Worm (Caenorhabditis elegans) whole organism, mixed stage, embryonic: ENCODE measurements around the gene C18D4.4.

Experiments used
- bed-3 ChIP-seq: fragments of 200-800 bp; sonication (Bioruptor generic); optimal IDR thresholded peaks from 3 replicates; lab custom pipeline; 2018; ENCODE audit warnings: mild to moderate bottlenecking, missing genetic modification characterization, moderate library complexity, missing compliant biosample characterization
- blmp-1 ChIP-seq: fragments of 150-350 bp; optimal IDR thresholded peaks from 2 replicates; lab custom pipeline; 2014; ENCODE audit warnings: missing biosample characterization, missing genetic modification characterization
- ceh-39 ChIP-seq: fragments of 150-350 bp; optimal IDR thresholded peaks from 2 replicates; lab custom pipeline; 2014; ENCODE audit warnings: missing biosample characterization, missing genetic modification characterization
- ceh-43 ChIP-seq: fragments of 200-800 bp; sonication (Bioruptor generic); optimal IDR thresholded peaks from 2 replicates; lab custom pipeline; 2018; ENCODE audit warnings: mild to moderate bottlenecking, missing genetic modification characterization, moderate library complexity, missing compliant biosample characterization
- ceh-83 ChIP-seq: fragments of 200-800 bp; sonication (Bioruptor generic); optimal IDR thresholded peaks from 2 replicates; lab custom pipeline; 2018; ENCODE audit warnings: mild to moderate bottlenecking, missing genetic modification characterization, missing compliant biosample characterization
- cnd-1 ChIP-seq: fragments of 200-800 bp; sonication (Bioruptor generic); optimal IDR thresholded peaks from 2 replicates; lab custom pipeline; 2018; ENCODE audit warnings: mild to moderate bottlenecking, missing genetic modification characterization, missing compliant biosample characterization
- drap-1 ChIP-seq: fragments of 200-800 bp; sonication (Bioruptor generic); optimal IDR thresholded peaks from 3 replicates; lab custom pipeline; 2018; ENCODE audit warnings: mild to moderate bottlenecking, missing genetic modification characterization, missing compliant biosample characterization
- elt-1 ChIP-seq: sonication (generic microtip); optimal IDR thresholded peaks from 2 replicates; lab custom pipeline; 2017; ENCODE audit warnings: missing genetic modification characterization, mild to moderate bottlenecking, missing compliant biosample characterization, antibody characterized with exemption, moderate library complexity, borderline replicate concordance; ENCODE audit not compliant: insufficient read depth
- elt-3 ChIP-seq: fragments of 150-350 bp; optimal IDR thresholded peaks from 2 replicates; lab custom pipeline; 2014; ENCODE audit warnings: missing biosample characterization, missing genetic modification characterization
- flh-1 ChIP-seq: fragments of 200-800 bp; sonication (Bioruptor generic); optimal IDR thresholded peaks from 2 replicates; lab custom pipeline; 2018; ENCODE audit warnings: mild to moderate bottlenecking, missing genetic modification characterization, moderate library complexity, missing compliant biosample characterization
- ham-2 ChIP-seq: fragments of 200-800 bp; sonication (Bioruptor generic); optimal IDR thresholded peaks from 2 replicates; lab custom pipeline; 2018; ENCODE audit warnings: mild to moderate bottlenecking, missing genetic modification characterization, missing compliant biosample characterization
- hlh-1 ChIP-seq: fragments of 150-350 bp; optimal IDR thresholded peaks from 2 replicates; lab custom pipeline; 2014; ENCODE audit warnings: missing biosample characterization, missing genetic modification reagents, missing genetic modification characterization
- lin-13 ChIP-seq: fragments of 150-350 bp; optimal IDR thresholded peaks from 2 replicates; lab custom pipeline; 2014; ENCODE audit warnings: missing biosample characterization, missing genetic modification characterization
- lin-32 ChIP-seq: fragments of 200-800 bp; sonication (Bioruptor generic); optimal IDR thresholded peaks from 2 replicates; lab custom pipeline; 2018; ENCODE audit warnings: mild to moderate bottlenecking, missing genetic modification characterization, missing compliant biosample characterization
- lsy-2 ChIP-seq: fragments of 150-350 bp; optimal IDR thresholded peaks from 2 replicates; lab custom pipeline; 2014; ENCODE audit warnings: missing biosample characterization, missing genetic modification characterization
- mep-1 ChIP-seq: fragments of 150-350 bp; optimal IDR thresholded peaks from 2 replicates; lab custom pipeline; 2017; ENCODE audit warnings: missing biosample characterization, missing genetic modification reagents, missing genetic modification characterization, inconsistent platforms
- mls-2 ChIP-seq: sonication (generic microtip); optimal IDR thresholded peaks from 2 replicates; lab custom pipeline; 2016; ENCODE audit warnings: mild to moderate bottlenecking, missing genetic modification characterization, moderate library complexity, missing compliant biosample characterization
- nhr-12 ChIP-seq: fragments of 150-350 bp; optimal IDR thresholded peaks from 2 replicates; lab custom pipeline; 2014; ENCODE audit warnings: missing biosample characterization, missing genetic modification characterization
- nhr-2 ChIP-seq: fragments of 150-350 bp; optimal IDR thresholded peaks from 2 replicates; lab custom pipeline; 2014; ENCODE audit warnings: missing biosample characterization, missing genetic modification characterization
- nhr-237 ChIP-seq: fragments of 150-350 bp; optimal IDR thresholded peaks from 2 replicates; lab custom pipeline; 2014; ENCODE audit warnings: missing biosample characterization, missing genetic modification characterization
- nhr-28 ChIP-seq: fragments of 150-350 bp; optimal IDR thresholded peaks from 2 replicates; lab custom pipeline; 2014; ENCODE audit warnings: missing biosample characterization, missing genetic modification characterization
- nhr-76 ChIP-seq: sonication (generic microtip); optimal IDR thresholded peaks from 2 replicates; lab custom pipeline; 2017; ENCODE audit warnings: missing biosample characterization, missing genetic modification characterization
- pha-4 ChIP-seq: fragments of 150-350 bp; optimal IDR thresholded peaks from 2 replicates; lab custom pipeline; 2018; ENCODE audit warnings: missing biosample characterization, missing genetic modification reagents, missing genetic modification characterization
- sem-2 ChIP-seq: fragments of 200-800 bp; sonication (Bioruptor generic); optimal IDR thresholded peaks from 2 replicates; lab custom pipeline; 2018; ENCODE audit warnings: mild to moderate bottlenecking, missing genetic modification characterization, missing compliant biosample characterization
- snpc-4 ChIP-seq: fragments of 150-350 bp; optimal IDR thresholded peaks from 2 replicates; lab custom pipeline; 2014; ENCODE audit warnings: missing biosample characterization, missing genetic modification characterization
- sptf-1 ChIP-seq: sonication (generic microtip); optimal IDR thresholded peaks from 2 replicates; lab custom pipeline; 2017; ENCODE audit warnings: mild to moderate bottlenecking, missing genetic modification characterization, moderate library complexity, missing compliant biosample characterization
- tbx-8 ChIP-seq: fragments of 200-800 bp; sonication (Bioruptor generic); optimal IDR thresholded peaks from 2 replicates; lab custom pipeline; 2018; ENCODE audit warnings: mild to moderate bottlenecking, missing genetic modification characterization, moderate library complexity, missing compliant biosample characterization
- unc-120 ChIP-seq: sonication (generic microtip); optimal IDR thresholded peaks from 2 replicates; lab custom pipeline; 2017; ENCODE audit warnings: missing genetic modification characterization, missing compliant biosample characterization; ENCODE audit not compliant: poor library complexity, severe bottlenecking
- unc-39 ChIP-seq: fragments of 150-350 bp; optimal IDR thresholded peaks from 2 replicates; lab custom pipeline; 2014; ENCODE audit warnings: missing biosample characterization, missing genetic modification characterization
- zip-8 ChIP-seq: fragments of 150-350 bp; optimal IDR thresholded peaks from 2 replicates; lab custom pipeline; 2014; ENCODE audit warnings: missing biosample characterization, missing genetic modification characterization
- ztf-11 ChIP-seq: fragments of 150-350 bp; optimal IDR thresholded peaks from 2 replicates; lab custom pipeline; 2014; ENCODE audit warnings: missing biosample characterization, missing genetic modification characterization

C18D4.4 gene

DNA sequence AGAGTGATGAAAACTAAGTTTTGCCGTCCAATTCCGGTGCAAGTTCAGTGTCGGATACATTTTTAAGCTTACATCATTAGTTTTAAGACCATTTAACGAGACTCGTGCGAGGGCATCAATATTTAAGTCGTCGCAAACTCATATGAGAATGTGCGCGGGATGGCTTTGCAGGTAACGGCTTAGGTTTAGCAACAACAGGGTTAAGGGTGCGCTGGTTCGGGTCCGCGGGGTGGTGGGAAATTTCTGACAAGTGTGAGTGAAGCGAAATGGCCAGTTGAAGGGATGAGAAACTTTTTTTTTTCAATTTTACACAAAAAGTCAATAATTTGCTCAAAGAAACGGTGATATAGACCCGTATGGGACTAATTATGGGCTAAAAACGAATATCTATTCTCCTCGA is 17.5 kb downstream of the C18D4.4 start:
- TF ChIP-seq unc-39 (tag; lab: Kevin White, UChicago) (no peak), pha-4 (tag; lab: Kevin White, UChicago) (no peak), nhr-2 (no peak), sptf-1 (tag; lab: Kevin White, UChicago) (no peak), blmp-1 (tag; lab: Kevin White, UChicago) (no peak), hlh-1 (tag; lab: Kevin White, UChicago) (no peak), nhr-237 (tag; lab: Kevin White, UChicago) (no peak), tbx-8 (GFP tag; lab: Kevin White, UChicago) (no peak), flh-1 (GFP tag; lab: Kevin White, UChicago) (no peak), ham-2 (GFP tag; lab: Kevin White, UChicago) (no peak), snpc-4 (tag; lab: Kevin White, UChicago) (no peak), nhr-76 (no peak), nhr-28 (tag; lab: Kevin White, UChicago) (no peak)
- TF ChIP-seq, all 35 proteins: peak for 0

DNA sequence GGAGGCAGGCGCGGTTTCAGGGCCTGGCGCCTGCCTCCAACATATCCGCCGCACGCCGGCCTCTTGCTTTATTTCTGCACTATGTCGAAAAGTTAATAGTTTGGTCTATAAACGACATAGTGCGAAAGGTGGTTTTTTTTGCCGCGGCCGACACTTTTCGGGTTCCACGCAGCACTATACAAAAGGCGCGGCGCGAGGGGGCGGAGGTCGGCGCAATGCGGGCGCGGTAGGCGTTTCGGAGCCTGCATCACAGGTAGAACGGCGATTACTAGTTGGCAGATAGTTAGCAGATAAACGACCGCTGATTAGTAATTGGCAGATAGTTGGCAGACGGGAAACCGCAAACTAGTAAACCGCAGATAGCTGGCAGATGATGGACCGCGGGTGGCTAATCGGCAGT is 18.5 kb downstream of the C18D4.4 start:
- TF ChIP-seq blmp-1 (tag; lab: Kevin White, UChicago) (no peak), nhr-237 (tag; lab: Kevin White, UChicago) (no peak), nhr-76 (no peak), ham-2 (GFP tag; lab: Kevin White, UChicago) (no peak), mls-2 (tag; lab: Kevin White, UChicago) (no peak), sem-2 (GFP tag; lab: Kevin White, UChicago) (no peak), zip-8 (tag; lab: Kevin White, UChicago) (no peak), nhr-12 (tag; lab: Kevin White, UChicago) (no peak), bed-3 (GFP tag; lab: Kevin White, UChicago) (no peak), elt-3 (tag; lab: Kevin White, UChicago) (no peak), snpc-4 (tag; lab: Kevin White, UChicago) (no peak), lsy-2 (tag; lab: Kevin White, UChicago) (no peak), cnd-1 (tag; lab: Kevin White, UChicago) (no peak), lin-13 (tag; lab: Kevin White, UChicago) (no peak), ceh-83 (GFP tag; lab: Kevin White, UChicago) (no peak), unc-120 (no peak), mep-1 (no peak), hlh-1 (tag; lab: Kevin White, UChicago) (no peak), flh-1 (GFP tag; lab: Kevin White, UChicago) (no peak)

DNA sequence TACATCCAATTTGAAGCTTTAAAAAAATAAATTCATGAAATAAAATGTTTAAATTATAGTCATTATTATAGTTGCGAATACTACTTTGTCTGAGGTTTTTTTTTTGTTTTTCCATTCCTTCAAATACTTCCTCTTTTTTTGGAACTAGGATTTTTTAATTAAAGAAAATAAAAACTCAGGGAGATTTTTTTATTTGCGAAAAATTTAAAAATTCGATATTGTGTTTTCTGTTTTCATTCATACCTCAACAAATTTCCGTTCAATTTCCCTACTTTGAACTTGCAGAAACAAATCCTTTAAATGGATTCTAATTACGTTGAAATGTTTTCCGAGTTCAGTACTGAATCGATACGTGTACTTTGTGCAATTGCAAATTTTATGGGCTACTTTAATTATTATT is 22.8 kb downstream of the C18D4.4 start, which contains the start of gene srw-32:
srw-32 (plus strand) TSS at position 301 of the 400 bp plus-strand sequence.
- TF ChIP-seq snpc-4 (tag; lab: Kevin White, UChicago) (no peak), ztf-11 (no peak), ham-2 (GFP tag; lab: Kevin White, UChicago) (no peak), lin-32 (GFP tag; lab: Kevin White, UChicago) (no peak), mep-1 (no peak), lsy-2 (tag; lab: Kevin White, UChicago) (no peak), ceh-39 (tag; lab: Kevin White, UChicago) (no peak), nhr-28 (tag; lab: Kevin White, UChicago) (no peak), elt-1 (tag; lab: Kevin White, UChicago) (no peak), nhr-76 (no peak), mls-2 (tag; lab: Kevin White, UChicago) (no peak), unc-120 (no peak), zip-8 (tag; lab: Kevin White, UChicago) (no peak), drap-1 (GFP tag; lab: Kevin White, UChicago) (no peak), pha-4 (tag; lab: Kevin White, UChicago) (no peak), elt-3 (tag; lab: Kevin White, UChicago) (no peak), nhr-237 (tag; lab: Kevin White, UChicago) (no peak), tbx-8 (GFP tag; lab: Kevin White, UChicago) (no peak), blmp-1 (tag; lab: Kevin White, UChicago) (no peak)

DNA sequence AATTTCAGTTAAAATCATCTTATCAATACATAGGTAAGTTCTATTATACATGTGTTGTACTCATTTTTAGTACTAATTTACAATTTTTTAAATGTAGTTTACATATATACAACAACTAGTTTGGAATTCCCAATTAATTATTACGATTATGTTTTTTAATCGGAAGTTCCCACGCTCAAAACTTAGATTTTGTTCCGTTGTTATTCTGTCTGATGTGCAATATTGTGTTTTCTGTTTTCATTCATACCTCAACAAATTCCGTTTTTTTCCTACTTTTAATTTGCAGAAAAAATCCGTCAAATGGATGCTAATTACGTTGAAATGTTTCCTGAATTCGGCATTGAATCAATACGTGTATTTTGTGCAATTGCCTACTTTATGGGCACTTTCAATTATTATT is 25.0 kb downstream of the C18D4.4 start, which contains the start of gene srw-31:
srw-31 (plus strand) TSS at position 301 of the 400 bp plus-strand sequence.
- TF ChIP-seq sptf-1 (tag; lab: Kevin White, UChicago), result no peak
- TF ChIP-seq hlh-1 (tag; lab: Kevin White, UChicago), result no peak
- TF ChIP-seq ztf-11, result no peak
- TF ChIP-seq elt-3 (tag; lab: Kevin White, UChicago), result no peak
- TF ChIP-seq cnd-1 (tag; lab: Kevin White, UChicago), result no peak
- TF ChIP-seq snpc-4 (tag; lab: Kevin White, UChicago), result no peak
- no peak for TF ChIP-seq ceh-43 (GFP tag; lab: Kevin White, UChicago)
- no peak for TF ChIP-seq nhr-2
- no peak for TF ChIP-seq nhr-12 (tag; lab: Kevin White, UChicago)
- TF ChIP-seq nhr-237 (tag; lab: Kevin White, UChicago), result no peak
- no peak for TF ChIP-seq bed-3 (GFP tag; lab: Kevin White, UChicago)
- TF ChIP-seq unc-39 (tag; lab: Kevin White, UChicago), result no peak
- TF ChIP-seq nhr-76, result no peak
- TF ChIP-seq lsy-2 (tag; lab: Kevin White, UChicago), result no peak
- TF ChIP-seq blmp-1 (tag; lab: Kevin White, UChicago), result no peak
- TF ChIP-seq lin-13 (tag; lab: Kevin White, UChicago), result no peak
- no peak for TF ChIP-seq ham-2 (GFP tag; lab: Kevin White, UChicago)
- TF ChIP-seq zip-8 (tag; lab: Kevin White, UChicago), result no peak
- TF ChIP-seq lin-32 (GFP tag; lab: Kevin White, UChicago), result no peak
